Worm (Caenorhabditis elegans) whole organism, L4 larva: ENCODE measurements around the gene W05B10.4.

Source experiments
- F26F4.8 ChIP-seq: fragments of 200-800 bp; sonication (Bioruptor generic); conservative IDR thresholded peaks from 2 replicates; pipeline ENCODE4 v1.3.6; 2022; ENCODE audit warnings: missing genetic modification characterization, missing compliant biosample characterization
- F49E8.2 ChIP-seq: sonication (generic microtip); optimal IDR thresholded peaks from 2 replicates; lab custom pipeline; 2016; ENCODE audit warnings: missing compliant biosample characterization, mild to moderate bottlenecking, missing genetic modification characterization, borderline replicate concordance
- T20F7.1 ChIP-seq: fragments of 200-800 bp; sonication (Bioruptor generic); optimal IDR thresholded peaks from 2 replicates; lab custom pipeline; 2018; ENCODE audit warnings: mild to moderate bottlenecking, missing genetic modification characterization, missing compliant biosample characterization
- T26A8.4 ChIP-seq: fragments of 200-800 bp; sonication (Bioruptor generic); IDR thresholded peaks from 2 replicates; pipeline ENCODE4 v1.3.6; 2022; ENCODE audit warnings: missing genetic modification characterization, missing compliant biosample characterization
- Y5F2A.4 ChIP-seq: fragments of 200-800 bp; sonication (Bioruptor generic); optimal IDR thresholded peaks from 2 replicates; lab custom pipeline; 2018; ENCODE audit warnings: mild to moderate bottlenecking, missing genetic modification characterization, missing compliant biosample characterization
- Y75B8A.6 ChIP-seq: fragments of 200-800 bp; sonication (Bioruptor generic); IDR thresholded peaks from 2 replicates; pipeline ENCODE4 v1.3.6; 2022; ENCODE audit warnings: missing genetic modification reagents, missing genetic modification characterization, missing compliant biosample characterization
- ZK337.2 ChIP-seq: fragments of 200-800 bp; sonication (Bioruptor generic); IDR thresholded peaks from 2 replicates; pipeline ENCODE4 v1.3.6; 2022; ENCODE audit warnings: missing genetic modification reagents, missing genetic modification characterization, missing compliant biosample characterization
- ZK546.5 ChIP-seq, 2 experiments: sonication (generic microtip); optimal IDR thresholded peaks; 2 replicates each; lab custom pipeline; 2017; ENCODE audit warnings: missing biosample characterization in 2 of 2, missing genetic modification characterization in 2 of 2
- aha-1 ChIP-seq: fragments of 150-350 bp; peaks from one replicate; lab custom pipeline; 2014; ENCODE audit warnings: missing biosample characterization, missing genetic modification characterization
- arid-1 ChIP-seq: fragments of 200-800 bp; sonication (Bioruptor generic); conservative IDR thresholded peaks from 2 replicates; pipeline ENCODE4 v1.3.6; 2022; ENCODE audit warnings: missing genetic modification reagents, missing genetic modification characterization, missing compliant biosample characterization
- attf-4 ChIP-seq: sonication (generic microtip); optimal IDR thresholded peaks from 3 replicates; lab custom pipeline; 2017; ENCODE audit warnings: missing biosample characterization, missing genetic modification characterization
- ceh-20 ChIP-seq: fragments of 200-800 bp; sonication (Bioruptor generic); IDR thresholded peaks from 2 replicates; pipeline ENCODE4 v1.3.6; 2022; ENCODE audit warnings: missing genetic modification reagents, missing genetic modification characterization, missing compliant biosample characterization
- ceh-28 ChIP-seq: fragments of 150-350 bp; optimal IDR thresholded peaks from 2 replicates; lab custom pipeline; 2014; ENCODE audit warnings: missing biosample characterization, missing genetic modification reagents, missing genetic modification characterization
- ceh-32 ChIP-seq: sonication (generic microtip); optimal IDR thresholded peaks from 2 replicates; lab custom pipeline; 2016; ENCODE audit warnings: mild to moderate bottlenecking, missing genetic modification characterization, missing compliant biosample characterization; ENCODE audit not compliant: poor library complexity
- ceh-44 ChIP-seq: fragments of 200-800 bp; sonication (Bioruptor generic); IDR thresholded peaks from 2 replicates; pipeline ENCODE4 v1.3.6; 2022; ENCODE audit warnings: missing genetic modification reagents, missing genetic modification characterization, missing compliant biosample characterization
- daf-16 ChIP-seq, 3 experiments: sonication (generic microtip); optimal IDR thresholded peaks; 2 replicates each; lab custom pipeline; 2016 to 2017; ENCODE audit warnings: missing genetic modification characterization in 3 of 3, missing genetic modification reagents in 3 of 3, mild to moderate bottlenecking in 2 of 3, missing compliant biosample characterization in 2 of 3, missing biosample characterization in 1 of 3, moderate library complexity in 1 of 3
- daf-19 ChIP-seq: fragments of 200-800 bp; sonication (Bioruptor generic); conservative IDR thresholded peaks from 2 replicates; pipeline ENCODE4 v1.3.6; 2022; ENCODE audit warnings: missing genetic modification characterization, missing compliant biosample characterization
- daf-8 ChIP-seq: fragments of 200-800 bp; sonication (Bioruptor generic); IDR thresholded peaks from 2 replicates; pipeline ENCODE4 v1.3.6; 2022; ENCODE audit warnings: missing genetic modification characterization, missing compliant biosample characterization
- dmd-6 ChIP-seq: fragments of 200-800 bp; sonication (Bioruptor generic); IDR thresholded peaks from 2 replicates; pipeline ENCODE4 v1.3.6; 2022; ENCODE audit warnings: missing genetic modification reagents, missing genetic modification characterization, missing compliant biosample characterization
- dve-1 ChIP-seq: sonication (generic microtip); optimal IDR thresholded peaks from 2 replicates; lab custom pipeline; 2017; ENCODE audit warnings: antibody characterized with exemption, mild to moderate bottlenecking, missing genetic modification characterization, missing compliant biosample characterization; ENCODE audit not compliant: insufficient read depth
- egl-43 ChIP-seq: fragments of 200-800 bp; sonication (Bioruptor generic); IDR thresholded peaks from 2 replicates; pipeline ENCODE4 v1.3.6; 2022; ENCODE audit warnings: missing genetic modification reagents, missing genetic modification characterization, missing compliant biosample characterization
- fkh-10 ChIP-seq: fragments of 150-350 bp; optimal IDR thresholded peaks from 2 replicates; lab custom pipeline; 2014; ENCODE audit warnings: missing biosample characterization, missing genetic modification reagents, missing genetic modification characterization
- hlh-11 ChIP-seq: fragments of 200-800 bp; sonication (Bioruptor generic); optimal IDR thresholded peaks from 2 replicates; lab custom pipeline; 2018; ENCODE audit warnings: mild to moderate bottlenecking, missing genetic modification characterization, missing compliant biosample characterization
- hlh-30 ChIP-seq: sonication (generic microtip); optimal IDR thresholded peaks from 2 replicates; lab custom pipeline; 2017; ENCODE audit warnings: antibody characterized with exemption, mild to moderate bottlenecking, missing genetic modification characterization, missing compliant biosample characterization; ENCODE audit not compliant: insufficient read depth
- lin-13 ChIP-seq: fragments of 150-350 bp; optimal IDR thresholded peaks from 2 replicates; lab custom pipeline; 2014; ENCODE audit warnings: missing biosample characterization, missing genetic modification reagents, missing genetic modification characterization
- lin-29 ChIP-seq: fragments of 200-800 bp; sonication (Bioruptor generic); IDR thresholded peaks from 2 replicates; pipeline ENCODE4 v1.3.6; 2022; ENCODE audit warnings: missing genetic modification reagents, missing genetic modification characterization, missing compliant biosample characterization
- madf-5 ChIP-seq, 2 experiments: fragments of 200-800 bp; sonication (Bioruptor generic); IDR thresholded peaks; 2 replicates each; pipeline ENCODE4 v1.3.6; 2022; ENCODE audit warnings: missing compliant biosample characterization in 2 of 2, missing genetic modification characterization in 2 of 2
- madf-9 ChIP-seq: fragments of 200-800 bp; sonication (Bioruptor generic); conservative IDR thresholded peaks from 2 replicates; pipeline ENCODE4 v1.3.6; 2022; ENCODE audit warnings: missing genetic modification reagents, missing genetic modification characterization, missing compliant biosample characterization
- mdl-1 ChIP-seq, 2 experiments: fragments of 150-350 bp in 1 of 2; sonication (generic microtip) in 1 of 2; optimal IDR thresholded peaks; 2 replicates each; lab custom pipeline; 2014 to 2017; ENCODE audit warnings: missing biosample characterization in 2 of 2, missing genetic modification characterization in 2 of 2
- mes-2 ChIP-seq: sonication (generic microtip); optimal IDR thresholded peaks from 2 replicates; lab custom pipeline; 2016; ENCODE audit warnings: missing genotype, mild to moderate bottlenecking, missing genetic modification characterization, missing compliant biosample characterization; ENCODE audit not compliant: poor library complexity, severe bottlenecking
- mxl-3 ChIP-seq: fragments of 200-800 bp; sonication (Bioruptor generic); optimal IDR thresholded peaks from 2 replicates; lab custom pipeline; 2018; ENCODE audit warnings: mild to moderate bottlenecking, missing genetic modification characterization, missing compliant biosample characterization
- nhr-48 ChIP-seq: sonication (generic microtip); optimal IDR thresholded peaks from 2 replicates; lab custom pipeline; 2016; ENCODE audit warnings: mild to moderate bottlenecking, missing genetic modification characterization, missing compliant biosample characterization
- nhr-6 ChIP-seq: fragments of 150-350 bp; optimal IDR thresholded peaks from 2 replicates; lab custom pipeline; 2014; ENCODE audit warnings: missing biosample characterization, missing genetic modification characterization
- nhr-76 ChIP-seq: fragments of 150-350 bp; optimal IDR thresholded peaks from 2 replicates; lab custom pipeline; 2014; ENCODE audit warnings: missing biosample characterization, missing genetic modification characterization
- php-3 ChIP-seq: fragments of 200-800 bp; sonication (Bioruptor generic); IDR thresholded peaks from 2 replicates; pipeline ENCODE4 v1.3.6; 2022; ENCODE audit warnings: missing genetic modification reagents, missing genetic modification characterization, missing compliant biosample characterization
- skn-1 ChIP-seq: fragments of 150-350 bp; optimal IDR thresholded peaks from 2 replicates; lab custom pipeline; 2014; ENCODE audit warnings: missing biosample characterization, missing genetic modification characterization
- snpc-1.2 ChIP-seq: fragments of 200-800 bp; sonication (Bioruptor generic); IDR thresholded peaks from 2 replicates; pipeline ENCODE4 v1.3.6; 2022; ENCODE audit warnings: missing genetic modification reagents, missing genetic modification characterization, missing compliant biosample characterization
- snpc-4 ChIP-seq: fragments of 150-350 bp; optimal IDR thresholded peaks from 2 replicates; lab custom pipeline; 2014; ENCODE audit warnings: missing biosample characterization, missing genetic modification characterization
- spr-3 ChIP-seq: fragments of 200-800 bp; sonication (Bioruptor generic); optimal IDR thresholded peaks from 2 replicates; lab custom pipeline; 2018; ENCODE audit warnings: mild to moderate bottlenecking, missing genetic modification characterization, missing compliant biosample characterization
- tag-97 ChIP-seq: fragments of 200-800 bp; sonication (Bioruptor generic); IDR thresholded peaks from 2 replicates; pipeline ENCODE4 v1.3.6; 2022; ENCODE audit warnings: missing genetic modification characterization, missing compliant biosample characterization
- unc-62 ChIP-seq, 3 experiments: fragments of 150-350 bp in 1 of 3; sonication (generic microtip); optimal IDR thresholded peaks in 2 of 3; peaks in 1 of 3; 1 replicate in 1 of 3; 2 replicates in 2 of 3; lab custom pipeline; 2014 to 2017; ENCODE audit warnings: missing biosample characterization in 3 of 3, missing genetic modification characterization in 3 of 3, missing genetic modification reagents in 3 of 3, missing genotype in 1 of 3
- zip-11 ChIP-seq: fragments of 200-800 bp; sonication (Bioruptor generic); IDR thresholded peaks from 2 replicates; pipeline ENCODE4 v1.3.6; 2022; ENCODE audit warnings: missing genetic modification characterization, missing compliant biosample characterization

W05B10.4 gene

DNA sequence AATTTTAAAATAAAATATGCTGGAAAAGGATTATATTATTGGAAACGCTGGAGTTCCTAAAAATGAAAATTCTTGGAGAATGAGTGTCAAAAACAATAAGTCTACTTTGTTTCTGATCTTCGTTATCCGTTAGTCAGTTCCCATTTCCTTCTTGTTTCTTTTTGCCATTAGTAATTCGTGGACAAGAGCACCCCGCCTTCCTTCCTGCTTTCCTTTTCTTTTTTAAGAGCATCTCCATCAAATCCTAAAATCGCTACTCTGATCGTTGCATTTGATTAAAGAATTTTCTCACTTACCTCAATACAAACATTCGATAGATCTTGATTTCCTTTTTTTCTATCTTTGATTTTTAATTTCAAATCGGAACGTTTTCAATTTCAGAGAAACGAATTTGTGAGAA lies 11.8 kb downstream of the W05B10.4 start, which contains the start of gene frpr-15:
Gene frpr-15, plus strand, starts transcription at position 301 of the 400 bp plus-strand sequence.
- TF ChIP-seq unc-62 (GFP tag; optimal IDR thresholded peaks at IDR 0.05 in 1 of 2; lab: Kevin White, UChicago) = peak in 1 of 2 experiments; percentile 33
- TF ChIP-seq unc-62 (tag; optimal IDR thresholded peaks at IDR 0.05; lab: Kevin White, UChicago) = no peak
- no peak for TF ChIP-seq F26F4.8 (GFP tag; lab: Robert Waterston, UW)
- TF ChIP-seq daf-8 = no peak

DNA sequence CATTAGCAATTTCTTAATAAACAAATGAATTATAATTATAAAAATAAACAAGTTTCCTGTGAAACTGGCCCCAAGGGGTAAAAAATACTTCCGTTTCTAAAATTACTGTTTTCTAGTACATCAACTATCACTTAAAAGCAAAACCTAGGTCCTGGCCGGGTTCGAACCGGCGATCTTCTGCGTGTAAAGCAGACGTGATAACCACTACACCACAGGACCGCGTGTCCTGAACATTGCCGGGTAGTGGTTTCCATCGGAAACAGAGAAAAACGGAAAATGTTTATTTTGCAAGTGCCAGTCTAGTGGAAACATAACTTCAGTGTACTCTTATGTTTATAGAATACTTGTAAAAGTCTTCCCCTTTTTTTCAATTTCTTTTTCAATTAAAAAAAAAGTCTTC lies 15.2 kb downstream of the W05B10.4 start:
- peak in 1 of 2 experiments; percentile 37 for TF ChIP-seq daf-16 (GFP tag; optimal IDR thresholded peaks at IDR 0.05; lab: Kevin White, UChicago)
- no peak for TF ChIP-seq daf-16 (tag; optimal IDR thresholded peaks at IDR 0.05; lab: Kevin White, UChicago)
- no peak for TF ChIP-seq Y75B8A.6 (GFP tag; lab: Robert Waterston, UW)
- no peak for TF ChIP-seq arid-1 (GFP tag; lab: Robert Waterston, UW)
- TF ChIP-seq nhr-48 (tag; lab: Kevin White, UChicago) = no peak
- TF ChIP-seq ceh-20 = no peak
- no peak for TF ChIP-seq nhr-6
- TF ChIP-seq ZK337.2 (GFP tag; lab: Robert Waterston, UW) = no peak
- no peak for TF ChIP-seq ceh-28 (tag; lab: Kevin White, UChicago)
- TF ChIP-seq ceh-44 (GFP tag; lab: Robert Waterston, UW) = 0 out of 2 replicates have a peak, but pooled peaks have one; percentile 53
- TF ChIP-seq hlh-11 = no peak
- TF ChIP-seq F26F4.8 (GFP tag; lab: Robert Waterston, UW) = no peak

DNA sequence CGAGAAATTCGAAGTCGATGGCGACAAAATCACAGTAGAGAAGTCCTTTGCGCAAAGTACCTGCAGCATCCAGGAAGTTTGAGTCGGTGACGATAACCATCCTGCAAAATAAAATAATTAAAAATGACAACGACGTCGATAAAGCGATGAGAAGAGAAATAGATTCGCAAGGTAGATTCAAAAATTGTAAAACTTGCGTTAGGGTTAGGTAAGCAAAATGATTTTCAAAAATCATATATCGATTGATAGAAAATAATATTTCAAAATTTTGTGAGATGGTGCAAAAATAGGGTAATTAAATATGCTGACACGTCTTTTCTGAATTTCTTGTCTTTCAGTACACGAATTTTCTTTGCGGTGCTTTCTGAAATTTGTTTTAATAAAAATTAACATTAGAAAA lies 27.1 kb downstream of the W05B10.4 start, which contains the start of gene parn-1:
Gene parn-1, minus strand, starts transcription at position 101 of the 400 bp plus-strand sequence.
- no peak for TF ChIP-seq Y5F2A.4 (GFP tag; lab: Kevin White, UChicago)
- no peak for TF ChIP-seq madf-9
- no peak for TF ChIP-seq tag-97 (GFP tag; lab: Robert Waterston, UW)
- no peak for TF ChIP-seq egl-43
- TF ChIP-seq zip-11 = no peak
- no peak for TF ChIP-seq snpc-4 (tag; lab: Kevin White, UChicago)
- no peak for TF ChIP-seq T26A8.4
- TF ChIP-seq nhr-76 (tag; lab: Kevin White, UChicago) = no peak
- no peak for TF ChIP-seq aha-1
- no peak for TF ChIP-seq dmd-6 (GFP tag; lab: Robert Waterston, UW)
- no peak for TF ChIP-seq lin-29 (GFP tag; lab: Robert Waterston, UW)
- no peak for TF ChIP-seq skn-1 (tag; lab: Kevin White, UChicago)

DNA sequence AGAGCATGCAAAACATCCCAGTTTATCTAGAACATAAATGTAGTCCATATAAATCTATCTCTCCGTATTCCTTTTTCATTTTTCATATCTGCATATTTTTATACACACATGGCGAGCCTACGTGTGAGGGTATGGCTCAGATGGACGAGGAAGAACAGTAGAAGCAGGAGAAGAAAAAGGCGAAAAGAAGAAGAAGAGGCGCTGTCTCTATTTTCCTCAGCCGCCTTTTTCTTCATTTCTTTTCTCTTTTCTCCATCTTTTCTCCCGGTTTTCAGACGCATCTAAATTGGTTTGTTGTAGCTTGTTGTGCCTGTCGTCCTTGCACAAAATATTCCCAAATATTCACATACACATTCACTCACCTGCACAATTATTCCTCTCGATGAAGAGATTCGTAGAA lies 27.9 kb downstream of the W05B10.4 start, which contains the start of gene K10C8.4:
Gene K10C8.4, plus strand, starts transcription at position 301 of the 400 bp plus-strand sequence.
- no peak for TF ChIP-seq hlh-30 (tag; lab: Kevin White, UChicago)
- no peak for TF ChIP-seq ZK546.5 (tag; optimal IDR thresholded peaks at IDR 0.05; lab: Kevin White, UChicago)
- no peak for TF ChIP-seq madf-5 (GFP tag; IDR thresholded peaks at IDR 0.05; lab: Robert Waterston, UW)
- no peak for TF ChIP-seq mes-2 (tag; lab: Kevin White, UChicago)
- no peak for TF ChIP-seq daf-19 (GFP tag; lab: Robert Waterston, UW)
- TF ChIP-seq spr-3 (GFP tag; lab: Kevin White, UChicago) = no peak
- TF ChIP-seq ceh-44 (GFP tag; lab: Robert Waterston, UW) = no peak
- TF ChIP-seq Y75B8A.6 (GFP tag; lab: Robert Waterston, UW) = no peak

DNA sequence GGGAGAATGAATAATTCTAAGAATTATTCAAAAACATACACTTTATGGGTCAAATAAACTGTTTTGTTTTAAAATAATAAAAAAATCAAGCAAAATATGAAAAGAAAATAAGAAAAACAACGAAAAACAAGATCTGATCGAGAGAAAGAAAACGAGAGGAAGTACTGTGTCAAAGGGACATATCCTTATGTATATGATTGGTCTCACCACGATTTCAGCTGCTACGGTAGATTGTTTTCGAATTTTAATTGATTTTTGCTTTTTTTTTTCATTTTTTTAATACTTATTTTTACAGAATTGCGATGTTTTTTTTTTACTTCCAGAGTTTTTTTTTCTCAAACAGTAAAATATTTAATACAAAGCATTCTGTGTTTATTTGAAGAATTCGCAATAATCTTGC lies 28.8 kb downstream of the W05B10.4 start:
- TF ChIP-seq snpc-1.2 (GFP tag; lab: Robert Waterston, UW) (no peak), fkh-10 (GFP tag; lab: Kevin White, UChicago) (no peak), F49E8.2 (tag; lab: Kevin White, UChicago) (no peak), ZK337.2 (GFP tag; lab: Robert Waterston, UW) (no peak), mdl-1 (tag; optimal IDR thresholded peaks at IDR 0.05; lab: Kevin White, UChicago) (no peak), spr-3 (GFP tag; lab: Kevin White, UChicago) (no peak), ceh-44 (GFP tag; lab: Robert Waterston, UW) (no peak), nhr-76 (tag; lab: Kevin White, UChicago) (no peak), ceh-32 (no peak), mxl-3 (GFP tag; lab: Kevin White, UChicago) (no peak), T20F7.1 (no peak), attf-4 (tag; lab: Kevin White, UChicago) (no peak), lin-29 (GFP tag; lab: Robert Waterston, UW) (no peak), dve-1 (tag; lab: Kevin White, UChicago) (no peak), php-3 (GFP tag; lab: Robert Waterston, UW) (no peak), lin-13 (GFP tag; lab: Kevin White, UChicago) (no peak), nhr-48 (tag; lab: Kevin White, UChicago) (no peak)
